Fruit fly (Drosophila melanogaster): ENCODE results near the gene Tmf.

dm6 chrX:6794826-6795225, 49.3 kb upstream of the Tmf start:
- TF ChIP-seq h (optimal IDR thresholded peaks at IDR 0.05) = no peak
- no peak for TF ChIP-seq Sin3A (optimal IDR thresholded peaks at IDR 0.05)
- no peak for TF ChIP-seq insv (optimal IDR thresholded peaks at IDR 0.05)
- TF ChIP-seq psq (optimal IDR thresholded peaks at IDR 0.05) = no peak
- TF ChIP-seq ttk (optimal IDR thresholded peaks at IDR 0.05) = no peak

Measured in Kc167 (cell line).